Fruit fly (Drosophila melanogaster) whole organism, prepupa: ENCODE data around the gene CG14190.

Experiments used
- Hr38 ChIP-seq: sonication (Bioruptor generic); optimal IDR thresholded peaks from 2 replicates; lab custom pipeline; 2016; ENCODE audit warnings: missing biosample characterization, missing genetic modification characterization
- Sox14 ChIP-seq: fragments of 200-800 bp; sonication (Bioruptor generic); optimal IDR thresholded peaks from 3 replicates; lab custom pipeline; 2016; ENCODE audit warnings: missing biosample characterization, missing genetic modification characterization

dm6 chrX:19068873-19069272 lies 12.2 kb downstream of the CG14190 start, which contains the start of gene CG34330:
- TF ChIP-seq Sox14 (GFP tag; lab: Kevin White, UChicago) (no peak), Hr38 (no peak)
